Fruit fly (Drosophila melanogaster): Measurements from ENCODE around the gene CG9743.

CG9743 gene

dm6 chr3R:30196128-30196527 lies 6.7 kb downstream of the CG9743 start, which contains the start of gene CG15531:
CG15531 (minus strand) TSS chr3R:30196228.
- no peak for TF ChIP-seq usp (GFP tag; optimal IDR thresholded peaks at IDR 0.05)
- no peak for TF ChIP-seq rgr (GFP tag; optimal IDR thresholded peaks at IDR 0.05)
- no peak for TF ChIP-seq Jra (GFP tag; optimal IDR thresholded peaks at IDR 0.05)
- TF ChIP-seq brk (GFP tag; optimal IDR thresholded peaks at IDR 0.05) = no peak
- no peak for TF ChIP-seq CrebA (GFP tag; optimal IDR thresholded peaks at IDR 0.05; ENCODE audit: borderline replicate concordance)
- TF ChIP-seq CG9705 (GFP tag; optimal IDR thresholded peaks at IDR 0.05) = no peak
- no peak for TF ChIP-seq lola (GFP tag; optimal IDR thresholded peaks at IDR 0.05)
- no peak for TF ChIP-seq dsf (GFP tag; optimal IDR thresholded peaks at IDR 0.05; ENCODE audit: borderline replicate concordance)
- TF ChIP-seq Sp1 (GFP tag; optimal IDR thresholded peaks at IDR 0.05) = no peak
- TF ChIP-seq Mio (GFP tag; optimal IDR thresholded peaks at IDR 0.05) = no peak
- no peak for TF ChIP-seq N (GFP tag; optimal IDR thresholded peaks at IDR 0.05)

- peak; percentile 26 for TF ChIP-seq ey (GFP tag; optimal IDR thresholded peaks at IDR 0.05)
- no peak for TF ChIP-seq dl (GFP tag; optimal IDR thresholded peaks at IDR 0.05; ENCODE audit: insufficient read depth in 1 of 2, partially characterized antibody in 2 of 2)
- peak in 1 of 2 experiments; percentile 61 for TF ChIP-seq foxo (GFP tag; optimal IDR thresholded peaks at IDR 0.05)
- TF ChIP-seq br (GFP tag; optimal IDR thresholded peaks at IDR 0.05) = peak; percentile 9
- peak; percentile 14 for TF ChIP-seq OdsH (GFP tag; optimal IDR thresholded peaks at IDR 0.05)
- no peak for TF ChIP-seq N (GFP tag; optimal IDR thresholded peaks at IDR 0.05)
- TF ChIP-seq h (GFP tag; optimal IDR thresholded peaks at IDR 0.05) = peak; percentile 51
- TF ChIP-seq HLH106 (tag; optimal IDR thresholded peaks at IDR 0.05) = peak; percentile 50
- peak; percentile 16 for TF ChIP-seq Sp1 (GFP tag; optimal IDR thresholded peaks at IDR 0.05)
- TF ChIP-seq Myc (optimal IDR thresholded peaks at IDR 0.05) = peak; percentile 55
- no peak for TF ChIP-seq CG32264 (GFP tag; optimal IDR thresholded peaks at IDR 0.05)
- peak; percentile 8 for TF ChIP-seq rgr (GFP tag; optimal IDR thresholded peaks at IDR 0.05)
Observed at dm6 chr3R:30195606-30196049, 7.2 kb downstream of the CG9743 start.

dm6 chr3R:30193826-30194225 lies 9.0 kb downstream of the CG9743 start:
- TF ChIP-seq ey (GFP tag; optimal IDR thresholded peaks at IDR 0.05) (no peak), Dif (GFP tag; optimal IDR thresholded peaks at IDR 0.05; ENCODE audit: partially characterized antibody) (no peak), brk (GFP tag; optimal IDR thresholded peaks at IDR 0.05) (no peak), Rel (GFP tag; optimal IDR thresholded peaks at IDR 0.05) (no peak), Rel (tag; optimal IDR thresholded peaks at IDR 0.05) (no peak), psq (GFP tag; optimal IDR thresholded peaks at IDR 0.05) (no peak), pan (optimal IDR thresholded peaks at IDR 0.05) (no peak), tai (GFP tag; optimal IDR thresholded peaks at IDR 0.05) (no peak), Jra (GFP tag; optimal IDR thresholded peaks at IDR 0.05) (no peak), Vsx2 (GFP tag; optimal IDR thresholded peaks at IDR 0.05; ENCODE audit: partially characterized antibody) (no peak), Hnf4 (GFP tag; optimal IDR thresholded peaks at IDR 0.05) (no peak), Dfd (GFP tag; optimal IDR thresholded peaks at IDR 0.05) (no peak), h (GFP tag; optimal IDR thresholded peaks at IDR 0.05) (no peak), Sp1 (GFP tag; optimal IDR thresholded peaks at IDR 0.05) (no peak), Hr83 (GFP tag; optimal IDR thresholded peaks at IDR 0.05; ENCODE audit: poor library complexity, severe bottlenecking) (no peak), foxo (GFP tag; optimal IDR thresholded peaks at IDR 0.05) (no peak), CG32264 (GFP tag; optimal IDR thresholded peaks at IDR 0.05) (no peak), dl (GFP tag; optimal IDR thresholded peaks at IDR 0.05; ENCODE audit: insufficient read depth in 1 of 2, partially characterized antibody in 2 of 2) (no peak), woc (GFP tag; optimal IDR thresholded peaks at IDR 0.05) (no peak)

dm6 chr3R:30191462-30191874 lies 11.3 kb downstream of the CG9743 start:
- peak; percentile 72 for TF ChIP-seq ey (GFP tag; optimal IDR thresholded peaks at IDR 0.05)
- TF ChIP-seq Dfd (GFP tag; optimal IDR thresholded peaks at IDR 0.05) = no peak
- TF ChIP-seq fru (GFP tag; optimal IDR thresholded peaks at IDR 0.05) = peak; percentile 74
- no peak for TF ChIP-seq Myc (optimal IDR thresholded peaks at IDR 0.05)
- TF ChIP-seq Hr78 (GFP tag; optimal IDR thresholded peaks at IDR 0.05) = no peak
- peak; percentile 82 for TF ChIP-seq h (GFP tag; optimal IDR thresholded peaks at IDR 0.05)
- TF ChIP-seq jim (GFP tag; optimal IDR thresholded peaks at IDR 0.05) = no peak
- TF ChIP-seq Sp1 (GFP tag; optimal IDR thresholded peaks at IDR 0.05) = peak; percentile 64
- peak; percentile 66 for TF ChIP-seq rgr (GFP tag; optimal IDR thresholded peaks at IDR 0.05)
- peak; percentile 21 for TF ChIP-seq dmrt93B (GFP tag; optimal IDR thresholded peaks at IDR 0.05)
- peak; percentile 50 for TF ChIP-seq HLH106 (tag; optimal IDR thresholded peaks at IDR 0.05)
- TF ChIP-seq CG9705 (GFP tag; optimal IDR thresholded peaks at IDR 0.05) = no peak
- TF ChIP-seq Mio (GFP tag; optimal IDR thresholded peaks at IDR 0.05) = no peak
- TF ChIP-seq dsf (GFP tag; optimal IDR thresholded peaks at IDR 0.05; ENCODE audit: borderline replicate concordance) = no peak
- TF ChIP-seq OdsH (GFP tag; optimal IDR thresholded peaks at IDR 0.05) = peak; percentile 74
- TF ChIP-seq Rel (GFP tag; optimal IDR thresholded peaks at IDR 0.05) = no peak
- no peak for TF ChIP-seq Rel (tag; optimal IDR thresholded peaks at IDR 0.05)
- TF ChIP-seq foxo (GFP tag; optimal IDR thresholded peaks at IDR 0.05) = peak in 1 of 2 experiments; percentile 82
- TF ChIP-seq CrebA (GFP tag; optimal IDR thresholded peaks at IDR 0.05; ENCODE audit: borderline replicate concordance) = no peak
- TF ChIP-seq sv (GFP tag; optimal IDR thresholded peaks at IDR 0.05) = peak; percentile 10
- TF ChIP-seq Hnf4 (GFP tag; optimal IDR thresholded peaks at IDR 0.05) = no peak
- peak; percentile 47 for TF ChIP-seq br (GFP tag; optimal IDR thresholded peaks at IDR 0.05)
- TF ChIP-seq woc (GFP tag; optimal IDR thresholded peaks at IDR 0.05) = peak; percentile 92
- peak; percentile 52 for TF ChIP-seq pan (optimal IDR thresholded peaks at IDR 0.05)
- TF ChIP-seq Dif (GFP tag; optimal IDR thresholded peaks at IDR 0.05; ENCODE audit: partially characterized antibody) = no peak
- no peak for TF ChIP-seq dl (GFP tag; optimal IDR thresholded peaks at IDR 0.05; ENCODE audit: insufficient read depth in 1 of 2, partially characterized antibody in 2 of 2)
- TF ChIP-seq psq (GFP tag; optimal IDR thresholded peaks at IDR 0.05) = peak; percentile 57
- TF ChIP-seq sage (GFP tag; optimal IDR thresholded peaks at IDR 0.05) = no peak

All from whole organism, wandering third instar larva.